Worm (Caenorhabditis elegans): Measurements from ENCODE around the gene C04E7.3.

Gene C04E7.3

ce11 chrX:348141-348540 is 1.1 kb upstream of the C04E7.3 start:
- TF ChIP-seq elt-3 (tag; optimal IDR thresholded peaks at IDR 0.05) (no peak), lin-39 (tag; optimal IDR thresholded peaks at IDR 0.05) (peak; percentile 57), elt-1 (tag; optimal IDR thresholded peaks at IDR 0.05) (no peak), nfya-1 (tag; optimal IDR thresholded peaks at IDR 0.05; ENCODE audit: insufficient read depth) (peak; percentile 53), skn-1 (tag; optimal IDR thresholded peaks at IDR 0.05) (no peak), elt-2 (tag; optimal IDR thresholded peaks at IDR 0.05) (peak; percentile 12), lin-15B (tag; optimal IDR thresholded peaks at IDR 0.05) (no peak), ceh-28 (tag; optimal IDR thresholded peaks at IDR 0.05) (peak; percentile 52), pha-4 (tag; optimal IDR thresholded peaks at IDR 0.05) (peak; percentile 14), egl-5 (tag; optimal IDR thresholded peaks at IDR 0.05) (peak; percentile 66), hmg-11 (tag; optimal IDR thresholded peaks at IDR 0.05) (peak; percentile 40)

- TF ChIP-seq fos-1 (tag; optimal IDR thresholded peaks at IDR 0.05) (no peak), elt-2 (tag; optimal IDR thresholded peaks at IDR 0.05) (peak; percentile 37), pqm-1 (tag; optimal IDR thresholded peaks at IDR 0.05) (peak; percentile 7)
Measured at ce11 chrX:343822-344221, 3.2 kb downstream of the C04E7.3 start.

ce11 chrX:334452-334851 is 12.6 kb downstream of the C04E7.3 start:
- no peak for TF ChIP-seq nhr-67 (tag; optimal IDR thresholded peaks at IDR 0.05)
- TF ChIP-seq mdl-1 (tag; optimal IDR thresholded peaks at IDR 0.05): no peak
- TF ChIP-seq ztf-11 (tag; optimal IDR thresholded peaks at IDR 0.05): no peak

- TF ChIP-seq elt-1 (tag; optimal IDR thresholded peaks at IDR 0.05): no peak
- TF ChIP-seq nhr-12 (tag; optimal IDR thresholded peaks at IDR 0.05): no peak
- TF ChIP-seq skn-1 (tag; optimal IDR thresholded peaks at IDR 0.05): no peak
- no peak for TF ChIP-seq nfya-1 (tag; optimal IDR thresholded peaks at IDR 0.05; ENCODE audit: insufficient read depth)
- no peak for TF ChIP-seq zag-1 (tag; optimal IDR thresholded peaks at IDR 0.05)
- no peak for TF ChIP-seq egl-27 (tag; optimal IDR thresholded peaks at IDR 0.05)
- no peak for TF ChIP-seq daf-12 (tag; optimal IDR thresholded peaks at IDR 0.05)
- TF ChIP-seq aly-2 (tag; optimal IDR thresholded peaks at IDR 0.05): no peak
- TF ChIP-seq ceh-9 (tag; optimal IDR thresholded peaks at IDR 0.05): no peak
- TF ChIP-seq mdl-1 (tag; optimal IDR thresholded peaks at IDR 0.05): no peak
- TF ChIP-seq ztf-4 (tag; optimal IDR thresholded peaks at IDR 0.05): no peak
- TF ChIP-seq unc-39 (tag; optimal IDR thresholded peaks at IDR 0.05): no peak
- TF ChIP-seq snpc-4 (tag; optimal IDR thresholded peaks at IDR 0.05): no peak
- TF ChIP-seq nhr-43 (tag; optimal IDR thresholded peaks at IDR 0.05; ENCODE audit: poor library complexity, severe bottlenecking): no peak
- TF ChIP-seq nhr-23 (tag; optimal IDR thresholded peaks at IDR 0.05): no peak
- no peak for TF ChIP-seq nhr-11 (tag; optimal IDR thresholded peaks at IDR 0.05)
- TF ChIP-seq tbx-2 (tag; optimal IDR thresholded peaks at IDR 0.05): no peak
- no peak for TF ChIP-seq lin-39 (tag; optimal IDR thresholded peaks at IDR 0.05)
Measured at ce11 chrX:332643-333042, 14.4 kb downstream of the C04E7.3 start.

- TF ChIP-seq tbx-2 (tag; optimal IDR thresholded peaks at IDR 0.05) (no peak), nhr-76 (tag; optimal IDR thresholded peaks at IDR 0.05) (no peak), skn-1 (tag; optimal IDR thresholded peaks at IDR 0.05) (no peak), ztf-11 (tag; optimal IDR thresholded peaks at IDR 0.05) (no peak), pha-4 (tag; optimal IDR thresholded peaks at IDR 0.05) (no peak), daf-12 (tag; optimal IDR thresholded peaks at IDR 0.05) (no peak), unc-39 (tag; optimal IDR thresholded peaks at IDR 0.05) (no peak), ceh-28 (tag; optimal IDR thresholded peaks at IDR 0.05) (no peak), ceh-16 (tag; optimal IDR thresholded peaks at IDR 0.05) (no peak), unc-62 (GFP tag; optimal IDR thresholded peaks at IDR 0.05) (no peak), elt-2 (tag; optimal IDR thresholded peaks at IDR 0.05) (no peak), nhr-77 (tag; optimal IDR thresholded peaks at IDR 0.05) (no peak), R02D3.7 (tag; optimal IDR thresholded peaks at IDR 0.05) (no peak), jun-1 (tag; optimal IDR thresholded peaks at IDR 0.05) (no peak), nhr-11 (tag; optimal IDR thresholded peaks at IDR 0.05) (no peak), hmg-11 (tag; optimal IDR thresholded peaks at IDR 0.05) (no peak)
Measured at ce11 chrX:328736-329135, 18.3 kb downstream of the C04E7.3 start.
